Worm (Caenorhabditis elegans) whole organism, L4 larva: ENCODE measurements around the gene usp-50.

Source experiments
- ZK546.5 ChIP-seq, 2 experiments: sonication (generic microtip); optimal IDR thresholded peaks; 2 replicates each; lab custom pipeline; 2017; ENCODE audit warnings: missing biosample characterization in 2 of 2, missing genetic modification characterization in 2 of 2
- ama-1 ChIP-seq: fragments of 150-350 bp; optimal IDR thresholded peaks from 2 replicates; lab custom pipeline; 2014; ENCODE audit warnings: inconsistent platforms, mixed read lengths
- ceh-28 ChIP-seq: fragments of 150-350 bp; optimal IDR thresholded peaks from 2 replicates; lab custom pipeline; 2014; ENCODE audit warnings: missing biosample characterization, missing genetic modification reagents, missing genetic modification characterization
- egl-27 ChIP-seq: sonication (generic microtip); optimal IDR thresholded peaks from 3 replicates; lab custom pipeline; 2017; ENCODE audit warnings: missing biosample characterization, missing genetic modification reagents, missing genetic modification characterization
- gei-8 ChIP-seq: fragments of 200-800 bp; sonication (Bioruptor generic); optimal IDR thresholded peaks from 2 replicates; lab custom pipeline; 2018; ENCODE audit warnings: mild to moderate bottlenecking, missing genetic modification characterization, missing compliant biosample characterization
- hlh-30 ChIP-seq: sonication (generic microtip); optimal IDR thresholded peaks from 2 replicates; lab custom pipeline; 2017; ENCODE audit warnings: antibody characterized with exemption, mild to moderate bottlenecking, missing genetic modification characterization, missing compliant biosample characterization; ENCODE audit not compliant: insufficient read depth
- hmg-1.1 ChIP-seq: fragments of 200-800 bp; sonication (Bioruptor generic); IDR thresholded peaks from 2 replicates; pipeline ENCODE4 v1.3.6; 2022; ENCODE audit warnings: missing genetic modification reagents, missing genetic modification characterization, missing compliant biosample characterization
- lin-15B ChIP-seq: fragments of 150-350 bp; sonication (generic microtip); optimal IDR thresholded peaks from 3 replicates; lab custom pipeline; 2014; ENCODE audit warnings: missing biosample characterization, missing genetic modification characterization
- lsy-2 ChIP-seq, 2 experiments: fragments of 150-350 bp in 1 of 2; sonication (generic microtip) in 1 of 2; optimal IDR thresholded peaks; 2 replicates each; lab custom pipeline; 2014 to 2017; ENCODE audit warnings: missing biosample characterization in 2 of 2, missing genetic modification characterization in 2 of 2
- nhr-11 ChIP-seq: fragments of 150-350 bp; optimal IDR thresholded peaks from 2 replicates; lab custom pipeline; 2014; ENCODE audit warnings: missing biosample characterization, missing genetic modification characterization
- nhr-237 ChIP-seq: sonication (generic microtip); optimal IDR thresholded peaks from 2 replicates; lab custom pipeline; 2017; ENCODE audit warnings: missing biosample characterization, missing genetic modification characterization
- pha-4 ChIP-seq, 2 experiments: fragments of 150-350 bp in 1 of 2; fragments of 200-800 bp in 1 of 2; sonication (Bioruptor generic) in 1 of 2; IDR thresholded peaks in 1 of 2; optimal IDR thresholded peaks in 1 of 2; 2 replicates each; pipeline versions ENCODE4 v1.3.6 to Lab custom; 2014 to 2022; ENCODE audit warnings: missing genetic modification characterization in 2 of 2, missing genetic modification reagents in 2 of 2, missing biosample characterization in 1 of 2, missing compliant biosample characterization in 1 of 2
- pqm-1 ChIP-seq: sonication (generic microtip); optimal IDR thresholded peaks from 2 replicates; lab custom pipeline; 2017; ENCODE audit warnings: missing biosample characterization, missing genetic modification characterization
- ztf-11 ChIP-seq: fragments of 150-350 bp; optimal IDR thresholded peaks from 2 replicates; lab custom pipeline; 2014; ENCODE audit warnings: missing biosample characterization, missing genetic modification characterization

DNA sequence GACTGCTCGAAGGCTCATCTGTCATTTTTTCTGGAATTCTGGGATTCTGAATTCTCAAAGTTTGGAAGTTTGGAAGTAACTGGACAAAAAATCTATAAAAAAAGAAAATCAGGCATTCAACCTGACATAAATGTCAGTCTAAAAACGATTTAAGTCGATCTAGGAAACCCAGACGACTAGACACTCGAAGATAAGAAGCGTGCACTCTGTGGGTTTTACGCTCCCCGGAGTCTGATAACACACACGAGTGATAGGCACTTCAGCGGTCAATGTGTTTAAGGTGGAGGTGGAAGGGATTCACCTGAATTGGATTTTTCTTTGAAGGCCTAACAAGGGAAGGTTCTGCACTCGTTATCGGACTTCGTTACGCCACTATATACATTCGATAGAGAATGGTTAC lies 35.8 kb upstream of the usp-50 start, which contains the start of gene C06H5.6:
- no peak for TF ChIP-seq ama-1
- TF ChIP-seq pha-4 (GFP tag; IDR thresholded peaks at IDR 0.05; lab: Robert Waterston, UW): no peak
- no peak for TF ChIP-seq pha-4 (tag; optimal IDR thresholded peaks at IDR 0.05; lab: Kevin White, UChicago)
- no peak for TF ChIP-seq hlh-30 (tag; lab: Kevin White, UChicago)
- peak; percentile 67 for TF ChIP-seq pqm-1
- no peak for TF ChIP-seq ztf-11 (tag; lab: Kevin White, UChicago)
- no peak for TF ChIP-seq egl-27 (tag; lab: Kevin White, UChicago)
- TF ChIP-seq ZK546.5 (tag; optimal IDR thresholded peaks at IDR 0.05; lab: Kevin White, UChicago): no peak
- no peak for TF ChIP-seq nhr-237 (tag; lab: Kevin White, UChicago)
- TF ChIP-seq gei-8 (GFP tag; lab: Kevin White, UChicago): no peak
- TF ChIP-seq ceh-28 (tag; lab: Kevin White, UChicago): no peak
- TF ChIP-seq lsy-2 (tag; optimal IDR thresholded peaks at IDR 0.05; lab: Kevin White, UChicago): no peak
- no peak for TF ChIP-seq lin-15B (tag; lab: Kevin White, UChicago)
- TF ChIP-seq hmg-1.1 (GFP tag; lab: Robert Waterston, UW): no peak
- no peak for TF ChIP-seq nhr-11 (tag; lab: Kevin White, UChicago)
